Worm (Caenorhabditis elegans) whole organism, L3 larva: ENCODE results near the gene srv-17.

ENCODE experiments used
- ceh-82 ChIP-seq: fragments of 150-350 bp; optimal IDR thresholded peaks from 2 replicates; lab custom pipeline; 2014; ENCODE audit warnings: missing biosample characterization, missing genetic modification characterization
- elt-2 ChIP-seq: sonication (generic microtip); optimal IDR thresholded peaks from 2 replicates; lab custom pipeline; 2016; ENCODE audit warnings: missing genetic modification reagents, mild to moderate bottlenecking, missing genetic modification characterization, missing compliant biosample characterization
- fos-1 ChIP-seq: fragments of 150-350 bp; optimal IDR thresholded peaks from 2 replicates; lab custom pipeline; 2014; ENCODE audit warnings: missing biosample characterization, missing genetic modification characterization
- nfya-1 ChIP-seq: sonication (generic microtip); optimal IDR thresholded peaks from 2 replicates; lab custom pipeline; 2017; ENCODE audit warnings: missing genetic modification characterization, mild to moderate bottlenecking, missing compliant biosample characterization, antibody characterized with exemption, moderate library complexity; ENCODE audit not compliant: insufficient read depth
- pha-4 ChIP-seq: fragments of 150-350 bp; optimal IDR thresholded peaks from 2 replicates; lab custom pipeline; 2014; ENCODE audit warnings: missing biosample characterization, missing genetic modification reagents, missing genetic modification characterization
- pqm-1 ChIP-seq: fragments of 150-350 bp; optimal IDR thresholded peaks from 2 replicates; lab custom pipeline; 2017; ENCODE audit warnings: missing biosample characterization, missing genetic modification characterization, inconsistent platforms
- ztf-11 ChIP-seq: fragments of 150-350 bp; optimal IDR thresholded peaks from 2 replicates; lab custom pipeline; 2014; ENCODE audit warnings: missing biosample characterization, missing genetic modification characterization

Gene srv-17

ce11 chrIV:5820953-5821352, 49.0 kb downstream of the srv-17 start:
- TF ChIP-seq pqm-1 (tag; lab: Kevin White, UChicago), result peak; percentile 40
- no peak for TF ChIP-seq ceh-82 (tag; lab: Kevin White, UChicago)
- peak; percentile 37 for TF ChIP-seq pha-4 (tag; lab: Kevin White, UChicago)
- TF ChIP-seq nfya-1 (tag; lab: Kevin White, UChicago), result peak; percentile 22
- no peak for TF ChIP-seq fos-1 (tag; lab: Kevin White, UChicago)
- peak; percentile 4 for TF ChIP-seq elt-2 (tag; lab: Kevin White, UChicago)

- no peak for TF ChIP-seq ztf-11
- TF ChIP-seq pha-4 (tag; lab: Kevin White, UChicago), result peak; percentile 16
These were observed 49.7 kb downstream of the srv-17 start for ce11 chrIV:5820056-5820799.
